Worm (Caenorhabditis elegans) whole organism, L3 larva: Measurements from ENCODE around the gene F35H10.3.
A peak's percentile ranks its signal among the peaks of the same experiment; 100 is the strongest.

Experiments used
- R02D3.7 ChIP-seq: fragments of 150-350 bp; optimal IDR thresholded peaks from 2 replicates; lab custom pipeline; 2014; ENCODE audit warnings: missing biosample characterization, missing genetic modification characterization
- ZK546.5 ChIP-seq: sonication (generic microtip); optimal IDR thresholded peaks from 2 replicates; lab custom pipeline; 2017; ENCODE audit warnings: missing biosample characterization, missing genetic modification characterization
- aly-2 ChIP-seq: fragments of 150-350 bp; optimal IDR thresholded peaks from 2 replicates; lab custom pipeline; 2014; ENCODE audit warnings: missing biosample characterization, missing genetic modification characterization
- ama-1 ChIP-seq: fragments of 150-350 bp; optimal IDR thresholded peaks from 2 replicates; lab custom pipeline; 2018
- ceh-16 ChIP-seq: sonication (generic microtip); optimal IDR thresholded peaks from 2 replicates; lab custom pipeline; 2017; ENCODE audit warnings: missing biosample characterization, missing genetic modification characterization
- ceh-28 ChIP-seq: fragments of 150-350 bp; optimal IDR thresholded peaks from 2 replicates; lab custom pipeline; 2014; ENCODE audit warnings: missing biosample characterization, missing genetic modification reagents, missing genetic modification characterization
- ceh-82 ChIP-seq: fragments of 150-350 bp; optimal IDR thresholded peaks from 2 replicates; lab custom pipeline; 2014; ENCODE audit warnings: missing biosample characterization, missing genetic modification characterization
- ceh-9 ChIP-seq: sonication (generic microtip); optimal IDR thresholded peaks from 2 replicates; lab custom pipeline; 2018; ENCODE audit warnings: missing biosample characterization, missing genetic modification characterization
- egl-27 ChIP-seq: sonication (generic microtip); optimal IDR thresholded peaks from 4 replicates; lab custom pipeline; 2017; ENCODE audit warnings: missing biosample characterization, missing genetic modification reagents, missing genetic modification characterization
- elt-1 ChIP-seq: fragments of 150-350 bp; optimal IDR thresholded peaks from 2 replicates; lab custom pipeline; 2014; ENCODE audit warnings: missing biosample characterization, missing genetic modification characterization
- elt-3 ChIP-seq, 3 experiments: fragments of 150-350 bp in 1 of 3; sonication (generic microtip) in 2 of 3; optimal IDR thresholded peaks; 2 replicates in 2 of 3; 4 replicates in 1 of 3; lab custom pipeline; 2014 to 2017; ENCODE audit warnings: missing biosample characterization in 3 of 3, missing genetic modification characterization in 3 of 3
- fkh-2 ChIP-seq: fragments of 150-350 bp; optimal IDR thresholded peaks from 2 replicates; lab custom pipeline; 2014; ENCODE audit warnings: missing biosample characterization, missing genetic modification reagents, missing genetic modification characterization
- fos-1 ChIP-seq: fragments of 150-350 bp; optimal IDR thresholded peaks from 2 replicates; lab custom pipeline; 2014; ENCODE audit warnings: missing biosample characterization, missing genetic modification characterization
- hmg-11 ChIP-seq: sonication (generic microtip); optimal IDR thresholded peaks from 2 replicates; lab custom pipeline; 2016; ENCODE audit warnings: missing genetic modification characterization, missing compliant biosample characterization
- jun-1 ChIP-seq: fragments of 150-350 bp; optimal IDR thresholded peaks from 2 replicates; lab custom pipeline; 2014; ENCODE audit warnings: missing biosample characterization, missing genetic modification reagents, missing genetic modification characterization
- lin-15B ChIP-seq: fragments of 150-350 bp; optimal IDR thresholded peaks from 2 replicates; lab custom pipeline; 2014; ENCODE audit warnings: missing biosample characterization, missing genetic modification characterization
- lsy-12 ChIP-seq: sonication (generic microtip); optimal IDR thresholded peaks from 2 replicates; lab custom pipeline; 2016; ENCODE audit warnings: mild to moderate bottlenecking, missing genetic modification characterization, missing compliant biosample characterization
- nhr-11 ChIP-seq: fragments of 150-350 bp; optimal IDR thresholded peaks from 2 replicates; lab custom pipeline; 2014; ENCODE audit warnings: missing biosample characterization, missing genetic modification characterization
- nhr-23 ChIP-seq: fragments of 150-350 bp; optimal IDR thresholded peaks from 2 replicates; lab custom pipeline; 2014; ENCODE audit warnings: missing biosample characterization, missing genetic modification reagents, missing genetic modification characterization
- nhr-25 ChIP-seq: sonication (generic microtip); optimal IDR thresholded peaks from 2 replicates; lab custom pipeline; 2017; ENCODE audit warnings: missing biosample characterization, missing genetic modification characterization
- nhr-43 ChIP-seq: sonication (generic microtip); optimal IDR thresholded peaks from 2 replicates; lab custom pipeline; 2016; ENCODE audit warnings: mild to moderate bottlenecking, missing genetic modification characterization, missing compliant biosample characterization; ENCODE audit not compliant: poor library complexity, severe bottlenecking
- nhr-67 ChIP-seq: fragments of 150-350 bp; optimal IDR thresholded peaks from 2 replicates; lab custom pipeline; 2014; ENCODE audit warnings: missing biosample characterization, missing genetic modification characterization
- nhr-76 ChIP-seq: fragments of 150-350 bp; sonication (generic microtip); optimal IDR thresholded peaks from 5 replicates; lab custom pipeline; 2014; ENCODE audit warnings: missing biosample characterization, missing genetic modification characterization
- nhr-77 ChIP-seq: fragments of 150-350 bp; optimal IDR thresholded peaks from 2 replicates; lab custom pipeline; 2014; ENCODE audit warnings: missing biosample characterization, missing genetic modification characterization
- pha-4 ChIP-seq: fragments of 150-350 bp; optimal IDR thresholded peaks from 2 replicates; lab custom pipeline; 2014; ENCODE audit warnings: missing biosample characterization, missing genetic modification reagents, missing genetic modification characterization
- pqm-1 ChIP-seq: fragments of 150-350 bp; optimal IDR thresholded peaks from 2 replicates; lab custom pipeline; 2017; ENCODE audit warnings: missing biosample characterization, missing genetic modification characterization, inconsistent platforms
- sea-2 ChIP-seq: fragments of 150-350 bp; sonication (generic microtip); optimal IDR thresholded peaks from 4 replicates; lab custom pipeline; 2014; ENCODE audit warnings: missing biosample characterization, missing genetic modification reagents, missing genetic modification characterization
- skn-1 ChIP-seq: fragments of 150-350 bp; optimal IDR thresholded peaks from 2 replicates; lab custom pipeline; 2014; ENCODE audit warnings: missing biosample characterization, missing genetic modification characterization
- snpc-4 ChIP-seq: fragments of 150-350 bp; optimal IDR thresholded peaks from 2 replicates; lab custom pipeline; 2014; ENCODE audit warnings: missing biosample characterization, missing genetic modification characterization
- tbx-2 ChIP-seq: sonication (generic microtip); optimal IDR thresholded peaks from 2 replicates; lab custom pipeline; 2016; ENCODE audit warnings: mild to moderate bottlenecking, missing genetic modification characterization, missing compliant biosample characterization
- unc-39 ChIP-seq: sonication (generic microtip); optimal IDR thresholded peaks from 4 replicates; lab custom pipeline; 2017; ENCODE audit warnings: missing biosample characterization, missing genetic modification characterization
- unc-62 ChIP-seq: fragments of 150-350 bp; sonication (generic microtip); optimal IDR thresholded peaks from 4 replicates; lab custom pipeline; 2014; ENCODE audit warnings: missing biosample characterization, missing genetic modification reagents, missing genetic modification characterization
- zag-1 ChIP-seq: fragments of 150-350 bp; optimal IDR thresholded peaks from 2 replicates; lab custom pipeline; 2014; ENCODE audit warnings: missing biosample characterization, missing genetic modification characterization
- ztf-4 ChIP-seq: fragments of 150-350 bp; optimal IDR thresholded peaks from 2 replicates; lab custom pipeline; 2014; ENCODE audit warnings: missing biosample characterization, missing genetic modification characterization

The F35H10.3 gene

DNA sequence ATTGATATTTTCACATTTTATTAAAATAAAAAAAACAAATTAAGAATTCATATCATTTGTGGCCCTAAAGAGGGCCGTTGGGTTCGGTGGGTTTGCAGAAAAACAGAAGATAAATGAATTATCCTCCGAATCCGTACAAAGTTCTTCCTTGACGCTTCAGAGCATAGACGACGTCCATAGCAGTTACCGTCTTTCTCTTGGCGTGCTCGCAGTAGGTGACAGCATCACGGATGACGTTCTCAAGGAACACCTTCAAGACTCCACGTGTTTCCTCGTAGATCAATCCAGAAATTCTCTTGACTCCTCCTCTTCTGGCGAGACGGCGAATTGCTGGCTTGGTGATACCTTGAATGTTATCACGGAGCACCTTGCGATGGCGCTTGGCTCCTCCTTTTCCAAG is 7.8 kb downstream of the F35H10.3 start:
- no peak for TF ChIP-seq elt-3 (tag; optimal IDR thresholded peaks at IDR 0.05; lab: Kevin White, UChicago)
- no peak for TF ChIP-seq elt-1 (tag; lab: Kevin White, UChicago)
- TF ChIP-seq skn-1, result no peak
- TF ChIP-seq aly-2 (tag; lab: Kevin White, UChicago), result no peak
- no peak for TF ChIP-seq nhr-25
- no peak for TF ChIP-seq sea-2 (GFP tag; lab: Kevin White, UChicago)
- TF ChIP-seq ZK546.5 (tag; lab: Kevin White, UChicago), result no peak
- no peak for TF ChIP-seq zag-1 (tag; lab: Kevin White, UChicago)
- TF ChIP-seq, all 47 proteins: peak for 0

DNA sequence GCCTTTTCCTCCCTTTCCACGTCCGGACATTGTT is 8.0 kb downstream of the F35H10.3 start, which contains the start of gene his-31:
Gene his-31, minus strand, starts transcription at position 30 of the 34 bp plus-strand sequence.
- no peak for TF ChIP-seq lsy-12 (tag; lab: Kevin White, UChicago)
- no peak for TF ChIP-seq ceh-28
- no peak for TF ChIP-seq ceh-16 (tag; lab: Kevin White, UChicago)
- no peak for TF ChIP-seq ceh-9 (tag; lab: Kevin White, UChicago)
- TF ChIP-seq unc-62 (GFP tag; lab: Kevin White, UChicago), result no peak
- TF ChIP-seq egl-27 (tag; lab: Kevin White, UChicago), result no peak
- no peak for TF ChIP-seq tbx-2 (tag; lab: Kevin White, UChicago)
- no peak for TF ChIP-seq snpc-4
- no peak for TF ChIP-seq ztf-4

DNA sequence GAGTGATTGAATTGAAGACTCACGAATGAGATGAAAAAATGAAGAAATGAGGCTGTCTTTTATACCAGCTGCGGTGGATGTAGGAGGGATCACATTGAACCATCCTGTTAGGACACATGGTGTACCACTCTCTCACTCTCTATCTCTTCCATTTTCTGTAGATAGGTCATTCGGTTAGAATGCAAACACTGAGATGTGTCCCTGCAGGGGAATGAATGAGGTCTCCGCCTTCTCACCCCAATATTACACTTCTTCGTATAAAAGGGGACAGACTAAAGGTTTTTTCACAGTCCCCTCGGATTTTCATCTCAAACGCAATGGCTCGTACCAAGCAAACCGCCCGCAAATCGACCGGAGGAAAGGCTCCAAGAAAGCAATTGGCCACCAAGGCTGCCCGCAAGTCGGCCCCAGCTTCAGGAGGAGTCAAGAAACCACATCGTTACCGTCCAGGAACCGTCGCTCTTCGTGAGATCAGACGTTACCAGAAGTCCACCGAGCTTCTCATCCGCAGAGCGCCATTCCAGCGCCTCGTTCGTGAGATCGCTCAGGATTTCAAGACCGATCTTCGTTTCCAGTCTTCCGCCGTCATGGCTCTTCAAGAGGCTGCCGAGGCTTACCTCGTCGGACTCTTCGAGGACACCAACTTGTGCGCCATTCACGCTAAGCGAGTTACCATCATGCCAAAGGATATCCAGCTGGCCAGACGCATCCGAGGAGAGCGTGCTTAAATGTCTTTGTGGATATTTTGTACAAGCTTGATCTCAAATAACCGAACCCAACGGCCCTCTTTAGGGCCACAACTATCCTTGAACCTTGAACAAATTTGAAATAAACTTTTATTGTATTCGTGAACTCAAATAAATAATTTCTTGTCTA is 8.5 kb downstream of the F35H10.3 start, which contains the start of gene his-32:
Gene his-32, plus strand, starts transcription at position 318 of the 876 bp plus-strand sequence.
- TF ChIP-seq elt-1 (tag; lab: Kevin White, UChicago) (peak; percentile 48), unc-39 (tag; lab: Kevin White, UChicago) (no peak), lin-15B (tag; lab: Kevin White, UChicago) (peak; percentile 15), nhr-23 (tag; lab: Kevin White, UChicago) (peak; percentile 88), pha-4 (tag; lab: Kevin White, UChicago) (peak; percentile 42), lsy-12 (tag; lab: Kevin White, UChicago) (peak; percentile 43), nhr-43 (tag; lab: Kevin White, UChicago) (peak; percentile 26), nhr-25 (peak; percentile 94), jun-1 (no peak)

ce11 chrIV:8339636-8340035 is 13.9 kb downstream of the F35H10.3 start, which contains the start of gene lgc-6:
TSS of gene lgc-6 (plus strand) at chrIV:8339936.
- TF ChIP-seq ceh-9 (tag; lab: Kevin White, UChicago) (no peak), R02D3.7 (tag; lab: Kevin White, UChicago) (no peak), ama-1 (lab: Kevin White, UChicago) (no peak), nhr-43 (tag; lab: Kevin White, UChicago) (no peak), unc-62 (GFP tag; lab: Kevin White, UChicago) (no peak), pqm-1 (tag; lab: Kevin White, UChicago) (no peak), snpc-4 (no peak), hmg-11 (tag; lab: Kevin White, UChicago) (no peak), nhr-11 (no peak), fkh-2 (no peak), lin-15B (tag; lab: Kevin White, UChicago) (no peak), nhr-67 (no peak), jun-1 (no peak), ztf-4 (no peak), ceh-16 (tag; lab: Kevin White, UChicago) (no peak)
- TF ChIP-seq, all 47 proteins: peak for 0

- TF ChIP-seq fos-1 (tag; lab: Kevin White, UChicago) (no peak), zag-1 (tag; lab: Kevin White, UChicago) (no peak), ceh-9 (tag; lab: Kevin White, UChicago) (no peak), nhr-77 (tag; lab: Kevin White, UChicago) (no peak), jun-1 (no peak), nhr-76 (tag; lab: Kevin White, UChicago) (no peak), ceh-82 (no peak), skn-1 (no peak)
These were observed 16.6 kb downstream of the F35H10.3 start, which contains the start of gene lgc-5 for ce11 chrIV:8342385-8342784. TSS of gene lgc-5 (plus strand) at chrIV:8342685.
